Worm (Caenorhabditis elegans): ENCODE data around the gene F36A4.5.

The F36A4.5 gene

ce11 chrIV:4306317-4306716 is 41.0 kb downstream of the F36A4.5 start:
- no peak for TF ChIP-seq unc-55 (GFP tag; optimal IDR thresholded peaks at IDR 0.05)
- TF ChIP-seq pha-4 (tag; optimal IDR thresholded peaks at IDR 0.05) = no peak
- TF ChIP-seq hlh-15 (tag; optimal IDR thresholded peaks at IDR 0.05) = no peak
- no peak for TF ChIP-seq pha-2 (tag; optimal IDR thresholded peaks at IDR 0.05)
- TF ChIP-seq ceh-2 (tag; optimal IDR thresholded peaks at IDR 0.05) = no peak
- no peak for TF ChIP-seq fkh-6 (tag; optimal IDR thresholded peaks at IDR 0.05)
- no peak for TF ChIP-seq ref-2 (tag; optimal IDR thresholded peaks at IDR 0.05)

ce11 chrIV:4307227-4307946 is 42.1 kb downstream of the F36A4.5 start, which contains the start of gene set-9:
Gene set-9, plus strand, starts transcription at chrIV:4307896.
- no peak for TF ChIP-seq npax-4 (tag; optimal IDR thresholded peaks at IDR 0.05)
- no peak for TF ChIP-seq hlh-15 (tag; optimal IDR thresholded peaks at IDR 0.05)
- TF ChIP-seq Y22D7AL.16 (tag; optimal IDR thresholded peaks at IDR 0.05) = no peak
- TF ChIP-seq fkh-10 (GFP tag; optimal IDR thresholded peaks at IDR 0.05) = no peak
- no peak for TF ChIP-seq madf-2 (tag; optimal IDR thresholded peaks at IDR 0.05)
- TF ChIP-seq hlh-13 (GFP tag; optimal IDR thresholded peaks at IDR 0.05) = no peak
- TF ChIP-seq pros-1 (tag; optimal IDR thresholded peaks at IDR 0.05) = no peak
- TF ChIP-seq lim-6 (tag; optimal IDR thresholded peaks at IDR 0.05) = no peak
- no peak for TF ChIP-seq pax-1 (tag; optimal IDR thresholded peaks at IDR 0.05)
- no peak for TF ChIP-seq ama-1 (optimal IDR thresholded peaks at IDR 0.05)
- no peak for TF ChIP-seq rnt-1 (tag; optimal IDR thresholded peaks at IDR 0.05)
- no peak for TF ChIP-seq nhr-11 (tag; optimal IDR thresholded peaks at IDR 0.05)
- TF ChIP-seq che-1 (tag; optimal IDR thresholded peaks at IDR 0.05) = no peak
- TF ChIP-seq ceh-48 (tag; optimal IDR thresholded peaks at IDR 0.05) = no peak
- no peak for TF ChIP-seq ceh-34 (tag; optimal IDR thresholded peaks at IDR 0.05)
- no peak for TF ChIP-seq tbx-2 (tag; optimal IDR thresholded peaks at IDR 0.05)
- TF ChIP-seq elt-2 (tag; optimal IDR thresholded peaks at IDR 0.05) = no peak
- no peak for TF ChIP-seq fkh-6 (tag; optimal IDR thresholded peaks at IDR 0.05)
- no peak for TF ChIP-seq ceh-6 (GFP tag; optimal IDR thresholded peaks at IDR 0.05)

Measured in whole organism, late embryonic.